Worm (Caenorhabditis elegans): ENCODE measurements around the gene srz-74.

The srz-74 gene

DNA sequence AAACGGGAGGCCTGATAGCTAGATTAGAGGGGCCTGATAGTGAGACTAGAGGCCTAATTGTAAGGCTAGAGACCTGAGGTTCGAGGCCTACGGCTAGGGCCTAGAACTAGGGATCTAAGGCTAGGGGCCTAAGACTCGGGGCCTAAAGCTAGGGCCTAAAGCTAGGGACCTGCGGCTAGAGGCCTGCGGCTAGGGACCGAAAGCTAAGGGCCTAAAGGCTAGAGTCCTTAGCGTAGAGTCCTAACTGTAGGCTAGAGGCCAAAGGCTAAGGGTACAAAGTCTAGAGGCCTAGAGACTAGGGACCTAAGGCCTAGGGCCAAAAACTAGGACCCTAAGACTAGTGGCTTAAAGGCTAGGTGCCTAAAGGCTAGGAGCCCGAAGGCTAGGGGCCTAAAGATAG lies 3.9 kb downstream of the srz-74 start:
- TF ChIP-seq flt-1 (GFP tag; IDR thresholded peaks at IDR 0.05) (no peak), tbx-11 (GFP tag; IDR thresholded peaks at IDR 0.05) (no peak)

DNA sequence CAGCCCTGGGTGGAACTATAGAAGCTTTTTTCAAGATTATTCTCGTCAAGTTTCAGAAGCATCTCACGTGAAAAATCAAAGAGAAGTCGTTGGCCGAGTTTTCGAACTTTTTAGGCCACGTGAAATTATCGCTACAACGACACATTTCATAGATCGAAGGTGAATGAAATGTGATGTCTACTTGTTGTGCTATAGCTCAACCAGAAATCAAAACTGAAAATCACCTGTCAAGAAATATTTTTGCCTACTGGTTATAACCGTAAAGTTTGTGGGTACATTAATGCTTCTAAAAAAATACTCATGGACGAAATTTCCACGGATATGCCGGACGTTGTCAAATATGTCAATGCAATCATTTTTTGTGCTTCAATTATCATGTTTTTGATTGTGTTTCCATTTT lies 5.8 kb downstream of the srz-74 start, which contains the start of gene srz-38:
srz-38 (plus strand) TSS at position 301 of the 400 bp plus-strand sequence.
- TF ChIP-seq ets-7 (tag; optimal IDR thresholded peaks at IDR 0.05) = no peak
- TF ChIP-seq scrt-1 (GFP tag; IDR thresholded peaks at IDR 0.05) = no peak
- TF ChIP-seq ceh-36 (tag; optimal IDR thresholded peaks at IDR 0.05) = no peak
- no peak for TF ChIP-seq pes-1 (GFP tag; IDR thresholded peaks at IDR 0.05)
- TF ChIP-seq hmbx-1 (tag; optimal IDR thresholded peaks at IDR 0.05) = no peak
- no peak for TF ChIP-seq flt-1 (GFP tag; IDR thresholded peaks at IDR 0.05)
- TF ChIP-seq ama-1 (optimal IDR thresholded peaks at IDR 0.05) = no peak
- no peak for TF ChIP-seq hmg-4 (GFP tag; optimal IDR thresholded peaks at IDR 0.05)
- TF ChIP-seq F13C5.2 (tag; optimal IDR thresholded peaks at IDR 0.05) = no peak
- TF ChIP-seq tbx-37 (GFP tag; conservative IDR thresholded peaks at IDR 0.05) = no peak
- no peak for TF ChIP-seq aly-1 (tag; optimal IDR thresholded peaks at IDR 0.05)
- TF ChIP-seq tra-4 (tag; optimal IDR thresholded peaks at IDR 0.05) = no peak
- no peak for TF ChIP-seq B0310.2 (tag; optimal IDR thresholded peaks at IDR 0.05)
- no peak for TF ChIP-seq hnd-1 (tag; optimal IDR thresholded peaks at IDR 0.05)
- no peak for TF ChIP-seq tbx-11 (GFP tag; IDR thresholded peaks at IDR 0.05)
- no peak for TF ChIP-seq ceh-13 (GFP tag; optimal IDR thresholded peaks at IDR 0.05)
- TF ChIP-seq sea-1 (GFP tag; conservative IDR thresholded peaks at IDR 0.05) = no peak

DNA sequence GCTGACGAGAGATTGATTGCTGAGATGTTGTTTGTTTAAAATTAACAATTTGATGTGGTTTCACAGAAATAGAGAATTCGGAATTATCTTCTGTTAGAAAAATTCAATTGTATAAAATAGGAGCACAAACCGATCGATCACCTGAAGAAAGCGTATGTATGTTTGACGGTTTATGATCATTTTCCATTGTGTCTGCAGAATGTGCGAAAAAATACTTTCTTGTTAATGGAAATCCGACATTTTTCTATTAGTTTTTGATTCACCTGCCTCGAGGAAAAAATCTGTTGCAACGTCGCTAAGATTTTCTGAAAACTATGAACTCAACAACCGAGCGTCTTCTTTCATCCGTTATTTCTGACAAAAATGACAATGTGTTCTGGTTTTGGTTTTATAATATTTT lies 7.5 kb downstream of the srz-74 start, which contains the start of gene C35D6.13:
C35D6.13 (plus strand) TSS at position 301 of the 400 bp plus-strand sequence.
- TF ChIP-seq hnd-1 (tag; optimal IDR thresholded peaks at IDR 0.05) = no peak
- no peak for TF ChIP-seq sea-1 (GFP tag; conservative IDR thresholded peaks at IDR 0.05)
- TF ChIP-seq hmg-4 (GFP tag; optimal IDR thresholded peaks at IDR 0.05) = no peak
- TF ChIP-seq flt-1 (GFP tag; IDR thresholded peaks at IDR 0.05) = no peak
- no peak for TF ChIP-seq ets-7 (tag; optimal IDR thresholded peaks at IDR 0.05)
- TF ChIP-seq ama-1 (optimal IDR thresholded peaks at IDR 0.05) = no peak
- no peak for TF ChIP-seq hmbx-1 (tag; optimal IDR thresholded peaks at IDR 0.05)
- no peak for TF ChIP-seq scrt-1 (GFP tag; IDR thresholded peaks at IDR 0.05)
- no peak for TF ChIP-seq tbx-11 (GFP tag; IDR thresholded peaks at IDR 0.05)
- no peak for TF ChIP-seq F13C5.2 (tag; optimal IDR thresholded peaks at IDR 0.05)
- TF ChIP-seq ceh-13 (GFP tag; optimal IDR thresholded peaks at IDR 0.05) = no peak
- no peak for TF ChIP-seq B0310.2 (tag; optimal IDR thresholded peaks at IDR 0.05)
- TF ChIP-seq pes-1 (GFP tag; IDR thresholded peaks at IDR 0.05) = no peak
- no peak for TF ChIP-seq tra-4 (tag; optimal IDR thresholded peaks at IDR 0.05)
- TF ChIP-seq tbx-37 (GFP tag; conservative IDR thresholded peaks at IDR 0.05) = no peak
- no peak for TF ChIP-seq aly-1 (tag; optimal IDR thresholded peaks at IDR 0.05)
- TF ChIP-seq ceh-36 (tag; optimal IDR thresholded peaks at IDR 0.05) = no peak

DNA sequence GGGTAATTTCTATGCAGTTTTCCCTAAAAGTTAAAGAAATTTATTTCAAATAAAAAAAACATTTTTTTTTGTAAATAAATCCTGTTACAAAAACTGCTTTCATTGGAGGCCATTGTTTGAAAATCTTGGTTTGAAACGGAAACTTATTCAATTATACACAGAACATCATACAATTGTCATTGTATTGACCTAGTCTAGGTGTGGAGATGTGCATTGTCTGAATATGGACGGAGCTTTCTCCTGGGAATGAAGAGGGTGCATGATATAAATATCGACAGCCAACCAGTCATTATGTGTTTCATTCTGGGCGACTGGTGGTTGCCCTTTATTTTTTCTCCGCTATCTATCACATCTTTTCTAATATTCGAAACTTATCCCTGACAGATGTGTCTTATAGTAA lies 17.3 kb downstream of the srz-74 start, which contains the start of gene C35D6.3:
C35D6.3 (plus strand) TSS at position 301 of the 400 bp plus-strand sequence.
- TF ChIP-seq tbx-37 (GFP tag; conservative IDR thresholded peaks at IDR 0.05) (no peak), F13C5.2 (tag; optimal IDR thresholded peaks at IDR 0.05) (no peak), ceh-36 (tag; optimal IDR thresholded peaks at IDR 0.05) (no peak), sea-1 (GFP tag; conservative IDR thresholded peaks at IDR 0.05) (no peak), aly-1 (tag; optimal IDR thresholded peaks at IDR 0.05) (no peak)

DNA sequence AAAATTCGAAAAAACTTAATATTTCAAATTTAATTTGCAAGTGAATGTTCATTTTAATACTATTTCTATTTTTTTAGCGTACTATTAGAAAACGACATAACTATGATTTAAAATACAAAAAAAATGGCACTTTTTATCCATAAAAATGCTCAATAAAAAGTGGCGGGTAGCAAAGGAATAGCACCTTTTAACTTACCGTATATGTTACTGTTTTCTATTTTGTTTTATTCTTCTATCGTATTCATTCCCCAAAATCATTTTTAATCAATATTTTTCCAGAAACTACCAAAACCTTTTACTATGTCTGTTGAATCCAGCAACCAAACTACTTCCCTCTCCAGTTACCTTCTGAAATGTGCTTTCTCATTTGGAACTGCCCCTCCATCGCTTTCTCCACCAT lies 21.4 kb downstream of the srz-74 start, which contains the start of gene C35D6.4:
C35D6.4 (plus strand) TSS at position 301 of the 400 bp plus-strand sequence.
- TF ChIP-seq tbx-11 (GFP tag; IDR thresholded peaks at IDR 0.05) (no peak), ets-7 (tag; optimal IDR thresholded peaks at IDR 0.05) (no peak), ceh-13 (GFP tag; optimal IDR thresholded peaks at IDR 0.05) (no peak), aly-1 (tag; optimal IDR thresholded peaks at IDR 0.05) (no peak), scrt-1 (GFP tag; IDR thresholded peaks at IDR 0.05) (no peak), hnd-1 (tag; optimal IDR thresholded peaks at IDR 0.05) (no peak), flt-1 (GFP tag; IDR thresholded peaks at IDR 0.05) (no peak), pes-1 (GFP tag; IDR thresholded peaks at IDR 0.05) (no peak), sea-1 (GFP tag; conservative IDR thresholded peaks at IDR 0.05) (no peak), hmbx-1 (tag; optimal IDR thresholded peaks at IDR 0.05) (no peak), F13C5.2 (tag; optimal IDR thresholded peaks at IDR 0.05) (no peak), hmg-4 (GFP tag; optimal IDR thresholded peaks at IDR 0.05) (no peak), tbx-37 (GFP tag; conservative IDR thresholded peaks at IDR 0.05) (no peak), tra-4 (tag; optimal IDR thresholded peaks at IDR 0.05) (no peak)

DNA sequence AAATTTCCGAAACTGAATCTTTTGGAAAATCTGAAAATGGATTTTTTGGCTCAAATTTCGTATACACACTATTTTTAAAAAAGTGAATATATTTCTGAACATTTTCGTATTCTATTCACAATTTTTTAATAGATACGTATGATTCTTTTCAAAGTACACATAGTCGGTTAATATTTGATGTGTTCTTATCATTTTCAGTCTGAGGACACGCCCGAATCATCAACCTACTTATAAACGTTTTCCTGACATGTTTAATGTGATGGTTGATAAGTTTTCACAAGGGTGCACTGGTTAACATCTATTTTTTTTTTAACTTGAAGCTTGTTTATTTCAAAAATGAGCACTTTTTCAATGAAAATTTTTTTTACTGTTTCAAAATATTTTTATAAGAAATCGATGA lies 35.3 kb downstream of the srz-74 start:
- TF ChIP-seq aly-1 (tag; optimal IDR thresholded peaks at IDR 0.05) (no peak), F13C5.2 (tag; optimal IDR thresholded peaks at IDR 0.05) (no peak), tbx-11 (GFP tag; IDR thresholded peaks at IDR 0.05) (no peak), pes-1 (GFP tag; IDR thresholded peaks at IDR 0.05) (no peak), ama-1 (optimal IDR thresholded peaks at IDR 0.05) (no peak), tra-4 (tag; optimal IDR thresholded peaks at IDR 0.05) (no peak), hnd-1 (tag; optimal IDR thresholded peaks at IDR 0.05) (no peak), hmbx-1 (tag; optimal IDR thresholded peaks at IDR 0.05) (no peak)

DNA sequence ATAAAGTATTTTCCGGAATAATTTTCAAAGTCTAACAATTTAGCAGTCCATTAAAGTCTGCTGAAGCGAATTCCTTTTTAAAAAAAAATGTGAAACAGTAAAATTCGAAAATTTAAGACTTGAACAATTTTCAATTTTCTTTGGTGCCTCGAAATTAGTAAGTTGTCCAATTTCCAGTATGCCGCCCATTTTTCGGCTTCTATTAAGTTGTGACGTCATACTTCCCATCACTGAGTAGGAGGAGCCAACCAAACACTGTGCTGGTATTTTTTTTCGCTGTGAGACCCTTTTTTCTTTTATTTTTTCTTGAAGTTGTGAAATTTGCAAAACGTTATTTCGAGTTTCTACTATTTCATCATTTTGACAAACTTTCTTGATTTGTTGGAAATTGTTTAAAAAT lies 41.3 kb downstream of the srz-74 start:
- TF ChIP-seq pes-1 (GFP tag; IDR thresholded peaks at IDR 0.05) = no peak
- TF ChIP-seq tbx-37 (GFP tag; conservative IDR thresholded peaks at IDR 0.05) = no peak
- TF ChIP-seq scrt-1 (GFP tag; IDR thresholded peaks at IDR 0.05) = no peak
- no peak for TF ChIP-seq hmg-4 (GFP tag; optimal IDR thresholded peaks at IDR 0.05)

DNA sequence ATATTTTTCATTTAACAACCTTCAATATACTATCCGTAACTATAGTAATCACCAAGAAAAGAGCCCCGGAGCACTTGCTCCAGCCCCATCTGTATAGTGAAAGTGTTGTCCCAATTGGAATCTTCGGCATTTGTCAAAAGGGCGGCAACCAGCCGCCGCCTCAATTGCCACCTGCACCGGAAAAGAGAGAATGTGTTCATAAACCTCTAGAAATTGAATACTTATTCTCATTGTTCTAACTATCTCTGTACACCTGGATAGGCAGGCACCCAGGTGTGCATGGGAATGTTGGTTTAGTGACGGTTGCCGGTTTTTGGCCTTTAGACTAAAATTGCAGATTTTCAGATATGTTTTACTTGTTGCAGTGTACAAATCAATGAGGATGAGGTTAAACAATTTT lies 48.7 kb downstream of the srz-74 start:
- TF ChIP-seq aly-1 (tag; optimal IDR thresholded peaks at IDR 0.05) (no peak), flt-1 (GFP tag; IDR thresholded peaks at IDR 0.05) (no peak), ets-7 (tag; optimal IDR thresholded peaks at IDR 0.05) (no peak), tbx-11 (GFP tag; IDR thresholded peaks at IDR 0.05) (no peak), B0310.2 (tag; optimal IDR thresholded peaks at IDR 0.05) (no peak), hmbx-1 (tag; optimal IDR thresholded peaks at IDR 0.05) (no peak), ceh-36 (tag; optimal IDR thresholded peaks at IDR 0.05) (no peak), ama-1 (optimal IDR thresholded peaks at IDR 0.05) (no peak), sea-1 (GFP tag; conservative IDR thresholded peaks at IDR 0.05) (no peak), hnd-1 (tag; optimal IDR thresholded peaks at IDR 0.05) (no peak), tbx-37 (GFP tag; conservative IDR thresholded peaks at IDR 0.05) (no peak)
